Worm (Caenorhabditis elegans): ENCODE data around the gene Y75B8A.39.

DNA sequence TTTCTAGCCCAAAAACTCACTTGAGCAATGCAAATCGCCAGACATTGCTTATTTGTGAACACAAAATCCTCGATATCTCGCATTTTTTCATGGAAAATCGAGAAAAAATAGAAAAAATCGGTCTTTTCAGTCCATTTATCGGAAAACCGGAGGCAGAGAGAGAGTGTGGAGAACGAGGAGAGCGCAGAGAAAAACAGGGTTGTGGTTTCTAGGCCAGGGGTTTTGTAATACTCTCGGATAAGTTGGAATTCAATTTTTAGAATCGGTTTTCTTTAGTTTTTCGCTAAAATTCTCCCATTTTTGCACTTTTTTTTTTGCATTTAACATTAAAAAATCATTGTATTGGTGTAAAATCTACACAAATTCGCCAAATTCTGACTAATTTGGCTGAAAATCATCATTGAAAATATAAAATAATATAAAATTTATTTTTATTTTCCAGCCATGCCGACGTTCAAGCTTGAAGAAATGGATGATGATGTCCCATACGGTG lies 39.3 kb upstream of the Y75B8A.39 start, which contains the start of the genes Y75B8A.24 and Y75B8A.25:
- no peak for TF ChIP-seq B0310.2 (tag; optimal IDR thresholded peaks at IDR 0.05)
- no peak for TF ChIP-seq hmg-4 (GFP tag; optimal IDR thresholded peaks at IDR 0.05)
- no peak for TF ChIP-seq hmbx-1 (tag; optimal IDR thresholded peaks at IDR 0.05)
- TF ChIP-seq ceh-36 (tag; optimal IDR thresholded peaks at IDR 0.05) = no peak
- TF ChIP-seq ama-1 (optimal IDR thresholded peaks at IDR 0.05) = no peak
- TF ChIP-seq tbx-37 (GFP tag; conservative IDR thresholded peaks at IDR 0.05) = peak; percentile 45; the same call in 1 of the 2 replicates
- no peak for TF ChIP-seq aly-1 (tag; optimal IDR thresholded peaks at IDR 0.05)
